Worm (Caenorhabditis elegans): ENCODE measurements around the gene msp-49.

- TF ChIP-seq ceh-34 (tag; optimal IDR thresholded peaks at IDR 0.05) (no peak), rnt-1 (tag; optimal IDR thresholded peaks at IDR 0.05) (no peak), elt-2 (tag; optimal IDR thresholded peaks at IDR 0.05) (no peak)
These were observed 23.2 kb upstream of the msp-49 start, which contains the start of gene srb-1 for ce11 chrII:5170932-5171331.

Measured in whole organism, late embryonic.